Comparison of ENCODE assay signal across 3 fruit fly cellular contexts in genomic region chr3R:6215053-6215882, dm6.
TF ChIP-seq lines count a peak whose summit lies in the region.

Osi3 (plus strand) TSS chr3R:6215832.

- no peak for TF ChIP-seq CTCF in whole organism, embryonic (GFP tag; optimal IDR thresholded peaks at IDR 0.05; lab: Kevin White, UChicago)

TF ChIP-seq in whole organism, embryonic, 481 proteins besides CTCF, POLR2A, EP300 and RAD21 (continues in another document):
- TF ChIP-seq al (GFP tag; IDR thresholded peaks at IDR 0.05; lab: Robert Waterston, UW) (no peak), cg (GFP tag; optimal IDR thresholded peaks at IDR 0.05; lab: Kevin White, UChicago) (no peak), sc (optimal IDR thresholded peaks at IDR 0.05; lab: Kevin White, UChicago) (no peak), sc (GFP tag; optimal IDR thresholded peaks at IDR 0.05; lab: Kevin White, UChicago) (no peak), Fer2 (tag; optimal IDR thresholded peaks at IDR 0.05; lab: Kevin White, UChicago) (no peak), grn (GFP tag; optimal IDR thresholded peaks at IDR 0.05; lab: Kevin White, UChicago) (no peak), tll (GFP tag; optimal IDR thresholded peaks at IDR 0.05; lab: Kevin White, UChicago) (peak in 1 of 2 experiments; percentile 62), fu2 (GFP tag; optimal IDR thresholded peaks at IDR 0.05; lab: Kevin White, UChicago) (no peak), da (GFP tag; optimal IDR thresholded peaks at IDR 0.05; lab: Kevin White, UChicago) (no peak), emc (GFP tag; optimal IDR thresholded peaks at IDR 0.05; lab: Kevin White, UChicago) (no peak), odd (GFP tag; optimal IDR thresholded peaks at IDR 0.05; lab: Kevin White, UChicago) (no peak), ATbp (GFP tag; optimal IDR thresholded peaks at IDR 0.05; lab: Kevin White, UChicago) (peak; percentile 13), cwo (GFP tag; optimal IDR thresholded peaks at IDR 0.05; lab: Kevin White, UChicago) (no peak), nerfin-2 (GFP tag; IDR thresholded peaks at IDR 0.05; lab: Robert Waterston, UW; ENCODE audit: partially characterized antibody) (no peak), CG17359 (tag; optimal IDR thresholded peaks at IDR 0.05; lab: Kevin White, UChicago) (no peak), knrl (GFP tag; IDR thresholded peaks at IDR 0.05; lab: Robert Waterston, UW; ENCODE audit: partially characterized antibody) (no peak), sd (tag; optimal IDR thresholded peaks at IDR 0.05; lab: Kevin White, UChicago) (no peak), CG2116 (GFP tag; optimal IDR thresholded peaks at IDR 0.05; lab: Kevin White, UChicago) (no peak), unc-4 (GFP tag; IDR thresholded peaks at IDR 0.05; lab: Robert Waterston, UW; ENCODE audit: partially characterized antibody) (no peak), CG7372 (GFP tag; IDR thresholded peaks at IDR 0.05; lab: Robert Waterston, UW) (no peak), her (GFP tag; optimal IDR thresholded peaks at IDR 0.05; lab: Kevin White, UChicago) (no peak), kni (GFP tag; optimal IDR thresholded peaks at IDR 0.05; lab: Kevin White, UChicago) (no peak), trh (GFP tag; optimal IDR thresholded peaks at IDR 0.05; lab: Kevin White, UChicago) (no peak), trem (tag; optimal IDR thresholded peaks at IDR 0.05; lab: Kevin White, UChicago) (no peak), oc (tag; optimal IDR thresholded peaks at IDR 0.05; lab: Kevin White, UChicago) (no peak), CG15696 (tag; optimal IDR thresholded peaks at IDR 0.05; lab: Kevin White, UChicago) (no peak), org-1 (GFP tag; optimal IDR thresholded peaks at IDR 0.05; lab: Kevin White, UChicago) (no peak), CG8924 (tag; optimal IDR thresholded peaks at IDR 0.05; lab: Kevin White, UChicago) (no peak), E2f2 (GFP tag; IDR thresholded peaks at IDR 0.05; lab: Robert Waterston, UW) (no peak), CG43689 (GFP tag; IDR thresholded peaks at IDR 0.05; lab: Robert Waterston, UW) (no peak), CG8089 (GFP tag; optimal IDR thresholded peaks at IDR 0.05; lab: Kevin White, UChicago) (no peak), CG11456 (GFP tag; IDR thresholded peaks at IDR 0.05; lab: Robert Waterston, UW) (no peak)

TF ChIP-seq in whole organism, prepupa, 60 proteins besides CTCF, POLR2A, EP300 and RAD21 (continues in another document):
- TF ChIP-seq CG4318 (GFP tag; optimal IDR thresholded peaks at IDR 0.05; lab: Kevin White, UChicago), result peak; percentile 54
- TF ChIP-seq CG8119 (GFP tag; IDR thresholded peaks at IDR 0.05; lab: Robert Waterston, UW), result no peak
- no peak for TF ChIP-seq CG31627 (GFP tag; optimal IDR thresholded peaks at IDR 0.05; lab: Kevin White, UChicago)
- TF ChIP-seq CG11762 (GFP tag; optimal IDR thresholded peaks at IDR 0.05; lab: Kevin White, UChicago; ENCODE audit: insufficient read depth), result no peak
- peak; percentile 18 for TF ChIP-seq net (GFP tag; optimal IDR thresholded peaks at IDR 0.05; lab: Kevin White, UChicago)
- no peak for TF ChIP-seq Blimp-1 (GFP tag; optimal IDR thresholded peaks at IDR 0.05; lab: Kevin White, UChicago)
- peak in 1 of 2 experiments; percentile 14 for TF ChIP-seq ss (GFP tag; optimal IDR thresholded peaks at IDR 0.05; lab: Kevin White, UChicago)
- TF ChIP-seq salr (GFP tag; optimal IDR thresholded peaks at IDR 0.05; lab: Kevin White, UChicago), result peak in 1 of 2 experiments; percentile 21
- TF ChIP-seq Hr38 (GFP tag; optimal IDR thresholded peaks at IDR 0.05; lab: Kevin White, UChicago), result no peak
- TF ChIP-seq CG8632 (GFP tag; optimal IDR thresholded peaks at IDR 0.05; lab: Kevin White, UChicago), result peak; percentile 15
- TF ChIP-seq Hr39 (GFP tag; optimal IDR thresholded peaks at IDR 0.05; lab: Kevin White, UChicago), result no peak
- TF ChIP-seq CG11902 (GFP tag; optimal IDR thresholded peaks at IDR 0.05; lab: Kevin White, UChicago), result no peak
- TF ChIP-seq eg (GFP tag; IDR thresholded peaks at IDR 0.05; lab: Robert Waterston, UW), result 0 out of 3 replicates have a peak, but pooled peaks have one; percentile 35
- no peak for TF ChIP-seq CG3032 (tag; optimal IDR thresholded peaks at IDR 0.05; lab: Kevin White, UChicago)
- no peak for TF ChIP-seq CG16779 (tag; optimal IDR thresholded peaks at IDR 0.05; lab: Kevin White, UChicago)
- TF ChIP-seq CG15336 (GFP tag; IDR thresholded peaks at IDR 0.05; lab: Robert Waterston, UW), result peak; percentile 26; the same call in 1 of the 2 replicates
- TF ChIP-seq Sox102F (GFP tag; optimal IDR thresholded peaks at IDR 0.05; lab: Kevin White, UChicago), result no peak
- no peak for TF ChIP-seq Ets96B (tag; optimal IDR thresholded peaks at IDR 0.05; lab: Kevin White, UChicago)
- no peak for TF ChIP-seq Sox14 (GFP tag; optimal IDR thresholded peaks at IDR 0.05; lab: Kevin White, UChicago)
- TF ChIP-seq CG8319 (GFP tag; optimal IDR thresholded peaks at IDR 0.05; lab: Kevin White, UChicago), result no peak
- no peak for TF ChIP-seq spab (GFP tag; optimal IDR thresholded peaks at IDR 0.05; lab: Kevin White, UChicago)
- TF ChIP-seq dac (GFP tag; optimal IDR thresholded peaks at IDR 0.05; lab: Kevin White, UChicago), result peak; percentile 52
- no peak for TF ChIP-seq fkh (GFP tag; optimal IDR thresholded peaks at IDR 0.05; lab: Kevin White, UChicago)
- no peak for TF ChIP-seq topi (GFP tag; optimal IDR thresholded peaks at IDR 0.05; lab: Kevin White, UChicago)
- TF ChIP-seq cyc (GFP tag; optimal IDR thresholded peaks at IDR 0.05; lab: Kevin White, UChicago), result no peak
- peak; percentile 7 for TF ChIP-seq achi (GFP tag; optimal IDR thresholded peaks at IDR 0.05; lab: Kevin White, UChicago)
- TF ChIP-seq Lpt (GFP tag; optimal IDR thresholded peaks at IDR 0.05; lab: Kevin White, UChicago), result no peak
- no peak for TF ChIP-seq CG6808 (GFP tag; optimal IDR thresholded peaks at IDR 0.05; lab: Kevin White, UChicago)
- TF ChIP-seq CG34406 (GFP tag; optimal IDR thresholded peaks at IDR 0.05; lab: Kevin White, UChicago), result no peak
- no peak for TF ChIP-seq Gug (GFP tag; IDR thresholded peaks at IDR 0.05; lab: Robert Waterston, UW)
- TF ChIP-seq esn (GFP tag; optimal IDR thresholded peaks at IDR 0.05; lab: Kevin White, UChicago), result no peak
- TF ChIP-seq lz (GFP tag; optimal IDR thresholded peaks at IDR 0.05; lab: Kevin White, UChicago), result no peak
- TF ChIP-seq CG6792 (GFP tag; optimal IDR thresholded peaks at IDR 0.05; lab: Kevin White, UChicago), result no peak

TF ChIP-seq in whole organism, pupa, 21 proteins besides CTCF, POLR2A, EP300 and RAD21:
- TF ChIP-seq CG13204 (GFP tag; optimal IDR thresholded peaks at IDR 0.05; lab: Kevin White, UChicago), result no peak
- TF ChIP-seq Ets98B (GFP tag; IDR thresholded peaks at IDR 0.05; lab: Robert Waterston, UW), result no peak
- no peak for TF ChIP-seq fd96Ca (GFP tag; IDR thresholded peaks at IDR 0.05; lab: Robert Waterston, UW)
- peak; percentile 40 for TF ChIP-seq Pif1A (GFP tag; optimal IDR thresholded peaks at IDR 0.05; lab: Kevin White, UChicago)
- no peak for TF ChIP-seq CG34367 (tag; optimal IDR thresholded peaks at IDR 0.05; lab: Kevin White, UChicago)
- TF ChIP-seq CG17806 (tag; optimal IDR thresholded peaks at IDR 0.05; lab: Kevin White, UChicago), result no peak
- peak; percentile 6 for TF ChIP-seq Pif1B (GFP tag; optimal IDR thresholded peaks at IDR 0.05; lab: Kevin White, UChicago)
- no peak for TF ChIP-seq rn (GFP tag; IDR thresholded peaks at IDR 0.05; lab: Robert Waterston, UW)
- peak; percentile 46 for TF ChIP-seq CG14655 (GFP tag; optimal IDR thresholded peaks at IDR 0.05; lab: Kevin White, UChicago)
- no peak for TF ChIP-seq CG15710 (tag; optimal IDR thresholded peaks at IDR 0.05; lab: Kevin White, UChicago)
- peak; percentile 43 for TF ChIP-seq CG8301 (tag; optimal IDR thresholded peaks at IDR 0.05; lab: Kevin White, UChicago)
- no peak for TF ChIP-seq CG10348 (GFP tag; IDR thresholded peaks at IDR 0.05; lab: Robert Waterston, UW)
- 0 out of 3 replicates have a peak, but pooled peaks have one; percentile 26 for TF ChIP-seq CG4496 (GFP tag; IDR thresholded peaks at IDR 0.05; lab: Robert Waterston, UW)
- TF ChIP-seq EcR (GFP tag; optimal IDR thresholded peaks at IDR 0.05; lab: Kevin White, UChicago), result peak; percentile 31

Comparison
In these comparisons a context has a peak if more than half of its experiments do, and no peak if none do; other contexts are left out.
1. Of the 7 proteins assayed by ChIP-seq in both whole organism, embryonic and whole organism, prepupa: peak only in whole organism, embryonic: Blimp-1; only in whole organism, prepupa: none; in both: none; in neither: 6.